Worm (Caenorhabditis elegans) whole organism, late embryonic: ENCODE data around the gene clec-50.

ENCODE experiments used
- ceh-22 ChIP-seq: sonication (generic microtip); optimal IDR thresholded peaks from 2 replicates; lab custom pipeline; 2017; ENCODE audit warnings: missing biosample characterization, missing genetic modification characterization
- ceh-6 ChIP-seq: fragments of 200-800 bp; sonication (Bioruptor generic); optimal IDR thresholded peaks from 2 replicates; lab custom pipeline; 2018; ENCODE audit warnings: mild to moderate bottlenecking, missing genetic modification characterization, missing compliant biosample characterization
- dve-1 ChIP-seq: sonication (generic microtip); optimal IDR thresholded peaks from 2 replicates; lab custom pipeline; 2017; ENCODE audit warnings: antibody characterized with exemption, mild to moderate bottlenecking, missing genetic modification characterization, missing compliant biosample characterization
- fkh-10 ChIP-seq: fragments of 150-350 bp; optimal IDR thresholded peaks from 2 replicates; lab custom pipeline; 2014; ENCODE audit warnings: missing biosample characterization, missing genetic modification reagents, missing genetic modification characterization
- hlh-8 ChIP-seq: sonication (generic microtip); optimal IDR thresholded peaks from 2 replicates; lab custom pipeline; 2016; ENCODE audit warnings: missing genotype, missing genetic modification characterization, missing compliant biosample characterization
- nhr-11 ChIP-seq: fragments of 150-350 bp; optimal IDR thresholded peaks from 2 replicates; lab custom pipeline; 2014; ENCODE audit warnings: missing biosample characterization, missing genetic modification characterization
- pax-1 ChIP-seq: fragments of 150-350 bp; optimal IDR thresholded peaks from 2 replicates; lab custom pipeline; 2014; ENCODE audit warnings: missing biosample characterization, missing genetic modification characterization
- pha-2 ChIP-seq: sonication (generic microtip); optimal IDR thresholded peaks from 2 replicates; lab custom pipeline; 2017; ENCODE audit warnings: mild to moderate bottlenecking, missing genetic modification characterization, missing compliant biosample characterization
- syd-9 ChIP-seq: sonication (generic microtip); optimal IDR thresholded peaks from 2 replicates; lab custom pipeline; 2016; ENCODE audit warnings: mild to moderate bottlenecking, missing genetic modification characterization, moderate library complexity, missing compliant biosample characterization

- no peak for TF ChIP-seq ceh-6 (GFP tag; lab: Kevin White, UChicago)
- TF ChIP-seq pax-1 (tag; lab: Kevin White, UChicago) = no peak
- no peak for TF ChIP-seq dve-1 (tag; lab: Kevin White, UChicago)
- TF ChIP-seq nhr-11 (tag; lab: Kevin White, UChicago) = no peak
- TF ChIP-seq fkh-10 (GFP tag; lab: Kevin White, UChicago) = no peak
- no peak for TF ChIP-seq syd-9 (tag; lab: Kevin White, UChicago)
- TF ChIP-seq hlh-8 = no peak
- no peak for TF ChIP-seq ceh-22 (tag; lab: Kevin White, UChicago)
- TF ChIP-seq pha-2 (tag; lab: Kevin White, UChicago) = no peak
Observed at ce11 chrV:19718660-19719059, 36.5 kb downstream of the clec-50 start.
